Fruit fly (Drosophila melanogaster): ENCODE results near the gene CG17982.

CG17982 gene

dm6 chrX:8193017-8193556, 49.5 kb upstream of the CG17982 start (continued):
- TF ChIP-seq CG11902 (GFP tag; optimal IDR thresholded peaks at IDR 0.05) (no peak), CG7368 (GFP tag; optimal IDR thresholded peaks at IDR 0.05) (no peak), Ets21C (GFP tag; optimal IDR thresholded peaks at IDR 0.05) (peak; percentile 1), Hr4 (GFP tag; optimal IDR thresholded peaks at IDR 0.05) (no peak), CG16779 (tag; optimal IDR thresholded peaks at IDR 0.05) (no peak), esn (GFP tag; optimal IDR thresholded peaks at IDR 0.05) (peak; percentile 46), Sox15 (GFP tag; optimal IDR thresholded peaks at IDR 0.05) (no peak), CG6163 (GFP tag; IDR thresholded peaks at IDR 0.05) (peak; percentile 67), Sox14 (GFP tag; optimal IDR thresholded peaks at IDR 0.05) (peak; percentile 30), CG3919 (GFP tag; optimal IDR thresholded peaks at IDR 0.05) (peak; percentile 37), vri (GFP tag; optimal IDR thresholded peaks at IDR 0.05) (no peak), fkh (GFP tag; optimal IDR thresholded peaks at IDR 0.05) (peak; percentile 22), OdsH (GFP tag; optimal IDR thresholded peaks at IDR 0.05) (no peak), Smox (GFP tag; optimal IDR thresholded peaks at IDR 0.05) (no peak)

- TF ChIP-seq CG1621 (tag; optimal IDR thresholded peaks at IDR 0.05) (no peak), CG3919 (GFP tag; optimal IDR thresholded peaks at IDR 0.05) (no peak), Lpt (GFP tag; optimal IDR thresholded peaks at IDR 0.05) (no peak), acj6 (GFP tag; optimal IDR thresholded peaks at IDR 0.05) (no peak), CG6276 (GFP tag; optimal IDR thresholded peaks at IDR 0.05) (no peak), CG3032 (tag; optimal IDR thresholded peaks at IDR 0.05) (no peak), CG4318 (GFP tag; optimal IDR thresholded peaks at IDR 0.05) (no peak)
Measured at dm6 chrX:8192191-8192590, 48.6 kb upstream of the CG17982 start.

- TF ChIP-seq fkh (GFP tag; optimal IDR thresholded peaks at IDR 0.05) = no peak
- no peak for TF ChIP-seq Sox102F (GFP tag; optimal IDR thresholded peaks at IDR 0.05)
- no peak for TF ChIP-seq Ets21C (GFP tag; optimal IDR thresholded peaks at IDR 0.05)
- peak; percentile 41 for TF ChIP-seq svp (GFP tag)
Measured at dm6 chrX:8179858-8180257, 36.2 kb upstream of the CG17982 start.

DNA sequence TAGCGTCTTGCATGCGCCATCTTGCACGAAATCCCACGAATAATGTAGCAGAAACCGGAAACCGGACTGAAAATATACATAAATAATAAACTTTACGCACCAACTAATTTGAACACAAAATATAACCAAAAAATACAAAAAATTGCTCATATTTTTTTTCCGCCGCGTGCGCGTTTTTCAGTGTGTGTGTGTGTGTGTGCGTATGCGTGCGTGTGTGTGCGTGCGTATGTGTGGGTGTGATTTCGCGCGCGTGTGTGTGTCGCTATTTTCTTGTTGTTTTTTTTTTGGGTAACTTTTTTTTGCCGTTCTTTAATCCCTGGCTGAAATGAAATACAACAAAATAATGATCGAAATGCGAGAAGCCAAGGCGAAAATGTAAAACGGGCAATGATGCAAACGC, 35.4 kb upstream of the CG17982 start:
- no peak for TF ChIP-seq fkh (GFP tag; optimal IDR thresholded peaks at IDR 0.05)
- TF ChIP-seq Blimp-1 (GFP tag; optimal IDR thresholded peaks at IDR 0.05) = no peak
- no peak for TF ChIP-seq esn (GFP tag; optimal IDR thresholded peaks at IDR 0.05)
- TF ChIP-seq CG6163 (GFP tag; IDR thresholded peaks at IDR 0.05) = no peak

- no peak for TF ChIP-seq CG16779 (tag; optimal IDR thresholded peaks at IDR 0.05)
- no peak for TF ChIP-seq CG11902 (GFP tag; optimal IDR thresholded peaks at IDR 0.05)
- no peak for TF ChIP-seq fd59A (GFP tag; optimal IDR thresholded peaks at IDR 0.05)
- TF ChIP-seq net (GFP tag; optimal IDR thresholded peaks at IDR 0.05) = peak; percentile 11
- TF ChIP-seq dsx (GFP tag; optimal IDR thresholded peaks at IDR 0.05; ENCODE audit: poor library complexity, severe bottlenecking) = peak; percentile 10
- TF ChIP-seq CG8632 (GFP tag; optimal IDR thresholded peaks at IDR 0.05) = no peak
- TF ChIP-seq Hr4 (GFP tag; optimal IDR thresholded peaks at IDR 0.05) = no peak
- no peak for TF ChIP-seq CG6854 (GFP tag; optimal IDR thresholded peaks at IDR 0.05)
- no peak for TF ChIP-seq Smox (GFP tag; optimal IDR thresholded peaks at IDR 0.05)
- no peak for TF ChIP-seq esn (GFP tag; optimal IDR thresholded peaks at IDR 0.05)
- TF ChIP-seq Met (GFP tag; optimal IDR thresholded peaks at IDR 0.05) = no peak
- TF ChIP-seq OdsH (GFP tag; optimal IDR thresholded peaks at IDR 0.05) = no peak
- TF ChIP-seq CG32006 (GFP tag; optimal IDR thresholded peaks at IDR 0.05) = peak; percentile 42
- TF ChIP-seq cyc (GFP tag; optimal IDR thresholded peaks at IDR 0.05) = no peak
- no peak for TF ChIP-seq CG9139 (GFP tag; optimal IDR thresholded peaks at IDR 0.05)
- no peak for TF ChIP-seq achi (GFP tag; optimal IDR thresholded peaks at IDR 0.05)
- no peak for TF ChIP-seq Lpt (GFP tag; optimal IDR thresholded peaks at IDR 0.05)
- TF ChIP-seq CG6163 (GFP tag; IDR thresholded peaks at IDR 0.05) = no peak
- peak; percentile 70 for TF ChIP-seq svp (GFP tag)
- no peak for TF ChIP-seq Sox102F (GFP tag; optimal IDR thresholded peaks at IDR 0.05)
- TF ChIP-seq CG10669 (GFP tag; optimal IDR thresholded peaks at IDR 0.05) = no peak
- TF ChIP-seq CG7368 (GFP tag; optimal IDR thresholded peaks at IDR 0.05) = no peak
- TF ChIP-seq dac (GFP tag; optimal IDR thresholded peaks at IDR 0.05) = no peak
- no peak for TF ChIP-seq Blimp-1 (GFP tag; optimal IDR thresholded peaks at IDR 0.05)
- no peak for TF ChIP-seq CG4318 (GFP tag; optimal IDR thresholded peaks at IDR 0.05)
- TF ChIP-seq Sox15 (GFP tag; optimal IDR thresholded peaks at IDR 0.05) = no peak
- peak in 1 of 2 experiments; percentile 48 for TF ChIP-seq ss (GFP tag; optimal IDR thresholded peaks at IDR 0.05)
- no peak for TF ChIP-seq CG34406 (GFP tag; optimal IDR thresholded peaks at IDR 0.05)
- no peak for TF ChIP-seq Sox14 (GFP tag; optimal IDR thresholded peaks at IDR 0.05)
- no peak for TF ChIP-seq fd85E (GFP tag; optimal IDR thresholded peaks at IDR 0.05)
- TF ChIP-seq Eip78C (GFP tag) = peak; percentile 75
Measured at dm6 chrX:8178165-8178955, 34.7 kb upstream of the CG17982 start, which contains the start of gene sdt. Gene sdt, plus strand, starts transcription at chrX:8178549.

Measured in whole organism, prepupa.